Worm (Caenorhabditis elegans) whole organism, L4/young adult: ENCODE results near the gene F52E1.5.

Source experiments
- W03F9.2 ChIP-seq: fragments of 150-350 bp; optimal IDR thresholded peaks from 2 replicates; lab custom pipeline; 2014; ENCODE audit warnings: missing biosample characterization, missing genetic modification characterization
- dao-5 ChIP-seq: sonication (generic microtip); optimal IDR thresholded peaks from 2 replicates; lab custom pipeline; 2016; ENCODE audit warnings: missing genotype, missing genetic modification characterization, moderate library complexity, missing compliant biosample characterization
- him-1 ChIP-seq: sonication (generic microtip); optimal IDR thresholded peaks from 2 replicates; lab custom pipeline; 2016; ENCODE audit warnings: missing genotype, missing genetic modification reagents, missing genetic modification characterization, missing compliant biosample characterization

DNA sequence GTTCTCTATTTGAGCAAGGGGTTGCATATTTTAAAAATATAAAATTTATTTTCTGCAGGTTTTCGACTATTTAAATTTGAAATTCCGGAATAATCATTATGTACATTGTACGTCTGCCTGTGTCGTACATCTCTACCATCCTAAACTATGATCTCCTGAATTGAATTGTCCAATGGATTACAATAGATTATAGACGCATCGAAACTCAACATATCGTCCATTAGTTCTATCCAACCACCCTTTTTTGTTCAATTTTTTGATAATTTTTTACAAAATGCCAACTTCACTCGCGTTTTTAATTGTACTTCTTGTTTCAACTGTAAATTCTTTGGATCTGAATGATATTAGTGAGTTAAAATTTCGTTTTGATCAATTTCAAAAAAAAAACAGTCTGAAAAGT, 31.1 kb downstream of the F52E1.5 start, which contains the start of gene F52E1.2:
- TF ChIP-seq him-1 (no peak), dao-5 (tag; lab: Kevin White, UChicago) (no peak), W03F9.2 (tag; lab: Kevin White, UChicago) (no peak)
